Fruit fly (Drosophila melanogaster) whole organism, adult: ENCODE results near the gene Cpr64Aa.
A peak's percentile ranks its signal among the peaks of the same experiment; 100 is the strongest.

Experiments used
- CG14711 ChIP-seq: fragments of 200-800 bp; sonication (Bioruptor generic); optimal IDR thresholded peaks from 2 replicates; lab custom pipeline; 2018; ENCODE audit warnings: missing biosample characterization, mild to moderate bottlenecking, missing genetic modification characterization, moderate library complexity
- CG5204 ChIP-seq: fragments of 200-800 bp; sonication (Bioruptor generic); optimal IDR thresholded peaks from 2 replicates; lab custom pipeline; 2016; ENCODE audit warnings: missing biosample characterization, missing genetic modification characterization
- CG7045 ChIP-seq: fragments of 200-800 bp; sonication (Bioruptor generic); optimal IDR thresholded peaks from 2 replicates; lab custom pipeline; 2017; ENCODE audit warnings: missing biosample characterization, mild to moderate bottlenecking, missing genetic modification characterization
- Clk ChIP-seq: fragments of 200-800 bp; sonication (Bioruptor generic); optimal IDR thresholded peaks from 2 replicates; lab custom pipeline; 2017; ENCODE audit warnings: missing biosample characterization, missing genetic modification characterization
- Crg-1 ChIP-seq: fragments of 200-800 bp; sonication (Bioruptor generic); optimal IDR thresholded peaks from 2 replicates; lab custom pipeline; 2016; ENCODE audit warnings: missing biosample characterization, missing genetic modification characterization
- Mnt ChIP-seq: fragments of 200-800 bp; sonication (Bioruptor generic); optimal IDR thresholded peaks from 2 replicates; lab custom pipeline; 2016; ENCODE audit warnings: missing biosample characterization, mild to moderate bottlenecking, missing genetic modification characterization
- bab1 ChIP-seq: fragments of 200-800 bp; sonication (Bioruptor generic); optimal IDR thresholded peaks from 3 replicates; lab custom pipeline; 2019; ENCODE audit warnings: missing biosample characterization, mild to moderate bottlenecking, missing genetic modification characterization, moderate library complexity
- cic ChIP-seq: fragments of 200-800 bp; sonication (Bioruptor generic); optimal IDR thresholded peaks from 2 replicates; lab custom pipeline; 2017; ENCODE audit warnings: missing biosample characterization, mild to moderate bottlenecking, missing genetic modification characterization, moderate library complexity
- cnc ChIP-seq, 2 experiments: fragments of >200 bp; optimal IDR thresholded peaks; 2 replicates each; lab custom pipeline; 2017
- kay ChIP-seq: fragments of 200-800 bp; sonication (Bioruptor generic); peaks from one replicate; lab custom pipeline; 2016; ENCODE audit warnings: missing biosample characterization, missing genetic modification characterization, borderline replicate concordance
- ovo ChIP-seq: fragments of 200-800 bp; sonication (Bioruptor generic); optimal IDR thresholded peaks from 2 replicates; lab custom pipeline; 2016; ENCODE audit warnings: missing biosample characterization, missing genetic modification characterization
- tj ChIP-seq: fragments of 200-800 bp; sonication (Bioruptor generic); optimal IDR thresholded peaks from 3 replicates; lab custom pipeline; 2017; ENCODE audit warnings: missing biosample characterization, mild to moderate bottlenecking, missing genetic modification characterization, moderate library complexity
- toe ChIP-seq: fragments of 200-800 bp; sonication (Bioruptor generic); optimal IDR thresholded peaks from 2 replicates; lab custom pipeline; 2016; ENCODE audit warnings: missing biosample characterization, missing genetic modification characterization

- TF ChIP-seq toe (no peak), kay (GFP tag; lab: Kevin White, UChicago) (no peak), CG7045 (GFP tag; lab: Kevin White, UChicago) (no peak), cic (GFP tag; lab: Kevin White, UChicago) (peak; percentile 18), tj (peak; percentile 25), Mnt (GFP tag; lab: Kevin White, UChicago) (no peak), ovo (no peak), Crg-1 (GFP tag; lab: Kevin White, UChicago) (no peak), CG5204 (no peak), Clk (GFP tag; lab: Kevin White, UChicago) (peak; percentile 15), bab1 (GFP tag; lab: Kevin White, UChicago) (peak; percentile 3), CG14711 (no peak), cnc (optimal IDR thresholded peaks at IDR 0.05; lab: Kevin White, UChicago) (no peak)
Observed at dm6 chr3L:4227164-4227563, 18.2 kb upstream of the Cpr64Aa start, which contains the start of gene CG46460.
